Fruit fly (Drosophila melanogaster) whole organism, embryonic: ENCODE results near the gene CG33307.
A peak's percentile ranks its signal among the peaks of the same experiment; 100 is the strongest.

Experiments used
- Abd-B ChIP-seq: fragments of 200-800 bp; sonication (Bioruptor generic); optimal IDR thresholded peaks from 2 replicates; lab custom pipeline; 2018; ENCODE audit warnings: missing biosample characterization, mild to moderate bottlenecking, missing genetic modification characterization, moderate library complexity
- Aef1 ChIP-seq: fragments of 200-800 bp; sonication (Bioruptor generic); IDR thresholded peaks from 3 replicates; pipeline ENCODE4 v1.3.6; 2022; ENCODE audit warnings: missing biosample characterization, missing genetic modification characterization
- CG10654 ChIP-seq: fragments of 200-800 bp; sonication (Bioruptor generic); optimal IDR thresholded peaks from 2 replicates; lab custom pipeline; 2016; ENCODE audit warnings: missing biosample characterization, missing genetic modification characterization
- CG11398 ChIP-seq: fragments of 200-800 bp; sonication (Bioruptor generic); optimal IDR thresholded peaks from 2 replicates; lab custom pipeline; 2016; ENCODE audit warnings: missing biosample characterization, missing genetic modification characterization
- CG12071 ChIP-seq: fragments of 200-800 bp; sonication (Bioruptor generic); optimal IDR thresholded peaks from 3 replicates; lab custom pipeline; 2018; ENCODE audit warnings: missing biosample characterization, mild to moderate bottlenecking, missing genetic modification characterization
- CG12219 ChIP-seq: fragments of 200-800 bp; sonication (Bioruptor generic); optimal IDR thresholded peaks from 3 replicates; lab custom pipeline; 2018; ENCODE audit warnings: missing biosample characterization, mild to moderate bottlenecking, missing genetic modification characterization
- CG12659 ChIP-seq: fragments of 200-800 bp; sonication (Bioruptor generic); optimal IDR thresholded peaks from 3 replicates; lab custom pipeline; 2017; ENCODE audit warnings: mild to moderate bottlenecking, missing biosample characterization, missing genetic modification reagents, missing genetic modification characterization
- CG12744 ChIP-seq: fragments of 200-800 bp; sonication (Bioruptor generic); optimal IDR thresholded peaks from 2 replicates; lab custom pipeline; 2016; ENCODE audit warnings: missing biosample characterization, missing genetic modification characterization
- CG13123 ChIP-seq: fragments of 200-800 bp; sonication (Bioruptor generic); optimal IDR thresholded peaks from 2 replicates; lab custom pipeline; 2016; ENCODE audit warnings: missing biosample characterization, missing genetic modification characterization
- CG13775 ChIP-seq: fragments of 200-800 bp; sonication (Bioruptor generic); optimal IDR thresholded peaks from 3 replicates; lab custom pipeline; 2017; ENCODE audit warnings: missing biosample characterization, mild to moderate bottlenecking, missing genetic modification characterization
- CG13894 ChIP-seq: fragments of 200-800 bp; sonication (Bioruptor generic); optimal IDR thresholded peaks from 3 replicates; lab custom pipeline; 2018; ENCODE audit warnings: missing biosample characterization, mild to moderate bottlenecking, missing genetic modification characterization, moderate library complexity
- CG14710 ChIP-seq: fragments of 200-800 bp; sonication (Bioruptor generic); optimal IDR thresholded peaks from 3 replicates; lab custom pipeline; 2019; ENCODE audit warnings: missing biosample characterization, mild to moderate bottlenecking, missing genetic modification characterization, moderate library complexity
- CG15011 ChIP-seq: fragments of 200-800 bp; sonication (Bioruptor generic); optimal IDR thresholded peaks from 3 replicates; lab custom pipeline; 2018; ENCODE audit warnings: missing biosample characterization, mild to moderate bottlenecking, missing genetic modification characterization
- CG18262 ChIP-seq: fragments of 200-800 bp; optimal IDR thresholded peaks from 3 replicates; lab custom pipeline; 2019; ENCODE audit warnings: missing biosample characterization, mild to moderate bottlenecking, missing genetic modification characterization, moderate library complexity
- CG34224 ChIP-seq: fragments of 200-800 bp; sonication (Bioruptor generic); IDR thresholded peaks from 3 replicates; pipeline ENCODE4 v1.3.6; 2022; ENCODE audit warnings: missing biosample characterization, missing genetic modification characterization; ENCODE audit not compliant: partially characterized antibody
- CG4707 ChIP-seq: fragments of 200-800 bp; sonication (Bioruptor generic); optimal IDR thresholded peaks from 2 replicates; lab custom pipeline; 2018; ENCODE audit warnings: missing biosample characterization, mild to moderate bottlenecking, missing genetic modification characterization, moderate library complexity
- CG5180 ChIP-seq: fragments of 200-800 bp; sonication (Bioruptor generic); optimal IDR thresholded peaks from 3 replicates; lab custom pipeline; 2017; ENCODE audit warnings: missing biosample characterization, missing genetic modification characterization, mild to moderate bottlenecking, moderate library complexity, missing genetic modification reagents
- CG7786 ChIP-seq: fragments of 200-800 bp; sonication (Bioruptor generic); optimal IDR thresholded peaks from 2 replicates; lab custom pipeline; 2016; ENCODE audit warnings: missing biosample characterization, missing genetic modification characterization
- CG7839 ChIP-seq: fragments of 200-800 bp; sonication (Bioruptor generic); optimal IDR thresholded peaks from 3 replicates; lab custom pipeline; 2018; ENCODE audit warnings: missing biosample characterization, mild to moderate bottlenecking, missing genetic modification characterization, moderate library complexity
- CG7987 ChIP-seq: fragments of 200-800 bp; sonication (Bioruptor generic); optimal IDR thresholded peaks from 2 replicates; lab custom pipeline; 2018; ENCODE audit warnings: missing biosample characterization, mild to moderate bottlenecking, missing genetic modification characterization, moderate library complexity
- CG9817 ChIP-seq: fragments of 200-800 bp; sonication (Bioruptor generic); optimal IDR thresholded peaks from 2 replicates; lab custom pipeline; 2018; ENCODE audit warnings: missing biosample characterization, mild to moderate bottlenecking, missing genetic modification characterization, moderate library complexity
- E2f1 ChIP-seq: fragments of 200-800 bp; sonication (Bioruptor generic); IDR thresholded peaks from 2 replicates; pipeline ENCODE4 v1.3.6; 2022; ENCODE audit warnings: missing biosample characterization, missing genetic modification characterization
- Hr78 ChIP-seq, 2 experiments: fragments of 200-800 bp in 1 of 2; fragments of >200 bp in 1 of 2; sonication (Bioruptor generic) in 1 of 2; optimal IDR thresholded peaks; 2 replicates each; lab custom pipeline; 2017 to 2019; ENCODE audit warnings: missing biosample characterization in 2 of 2, missing genetic modification characterization in 2 of 2, mild to moderate bottlenecking in 1 of 2, moderate library complexity in 1 of 2
- Hsf ChIP-seq: fragments of 200-800 bp; sonication (Bioruptor generic); optimal IDR thresholded peaks from 3 replicates; lab custom pipeline; 2016; ENCODE audit warnings: missing biosample characterization, missing genetic modification characterization
- Max ChIP-seq: fragments of 200-800 bp; sonication (Bioruptor generic); optimal IDR thresholded peaks from 2 replicates; lab custom pipeline; 2016; ENCODE audit warnings: missing biosample characterization, mild to moderate bottlenecking, missing genetic modification characterization
- Meics ChIP-seq: fragments of 200-800 bp; sonication (Bioruptor generic); optimal IDR thresholded peaks from 2 replicates; lab custom pipeline; 2017; ENCODE audit warnings: missing biosample characterization, mild to moderate bottlenecking, missing genetic modification characterization
- Oaz ChIP-seq: fragments of 200-800 bp; sonication (Bioruptor generic); IDR thresholded peaks from 2 replicates; pipeline ENCODE4 v1.3.6; 2022; ENCODE audit warnings: missing biosample characterization, missing genetic modification characterization
- Ravus ChIP-seq: fragments of 200-800 bp; sonication (Bioruptor generic); IDR thresholded peaks from 2 replicates; pipeline ENCODE4 v1.3.6; 2022; ENCODE audit warnings: missing biosample characterization, missing genetic modification characterization
- Side ChIP-seq: fragments of 200-800 bp; sonication (Bioruptor generic); optimal IDR thresholded peaks from 2 replicates; lab custom pipeline; 2016; ENCODE audit warnings: missing biosample characterization, missing genetic modification characterization
- Sox100B ChIP-seq: fragments of 200-800 bp; sonication (Bioruptor generic); optimal IDR thresholded peaks from 3 replicates; lab custom pipeline; 2018; ENCODE audit warnings: missing biosample characterization, mild to moderate bottlenecking, missing genetic modification characterization
- Taf1 ChIP-seq: fragments of 200-800 bp; sonication (Bioruptor generic); IDR thresholded peaks from 2 replicates; pipeline ENCODE4 v1.3.6; 2022; ENCODE audit warnings: missing biosample characterization, missing genetic modification characterization
- br ChIP-seq: fragments of >200 bp; optimal IDR thresholded peaks from 2 replicates; lab custom pipeline; 2017
- btn ChIP-seq: fragments of 200-800 bp; sonication (Bioruptor generic); optimal IDR thresholded peaks from 2 replicates; lab custom pipeline; 2016; ENCODE audit warnings: missing biosample characterization, missing genetic modification characterization
- cato ChIP-seq: fragments of 200-800 bp; sonication (Bioruptor generic); optimal IDR thresholded peaks from 2 replicates; lab custom pipeline; 2016; ENCODE audit warnings: missing biosample characterization, missing genetic modification characterization, borderline replicate concordance
- chm ChIP-seq: fragments of 200-800 bp; sonication (Bioruptor generic); IDR thresholded peaks from 2 replicates; pipeline ENCODE4 v1.3.6; 2022; ENCODE audit warnings: missing biosample characterization, missing genetic modification characterization
- croc ChIP-seq: fragments of 200-800 bp; sonication (Bioruptor generic); conservative IDR thresholded peaks from 3 replicates; pipeline ENCODE4 v1.3.6; 2022; ENCODE audit warnings: missing biosample characterization, missing genetic modification characterization
- crol ChIP-seq: fragments of 200-800 bp; sonication (Bioruptor generic); IDR thresholded peaks from 2 replicates; pipeline ENCODE4 v1.3.6; 2022; ENCODE audit warnings: missing biosample characterization, missing genetic modification characterization
- danr ChIP-seq: fragments of 200-800 bp; sonication (Bioruptor generic); IDR thresholded peaks from 2 replicates; pipeline ENCODE4 v1.3.6; 2022; ENCODE audit warnings: missing biosample characterization, missing genetic modification characterization
- dimm ChIP-seq: fragments of 200-800 bp; sonication (Bioruptor generic); IDR thresholded peaks from 2 replicates; pipeline ENCODE4 v1.3.6; 2022; ENCODE audit warnings: missing biosample characterization, missing genetic modification characterization
- disco-r ChIP-seq: fragments of 200-800 bp; sonication (Bioruptor generic); optimal IDR thresholded peaks from 2 replicates; lab custom pipeline; 2016; ENCODE audit warnings: missing biosample characterization, missing genetic modification characterization
- ewg ChIP-seq: fragments of 200-800 bp; sonication (Bioruptor generic); optimal IDR thresholded peaks from 3 replicates; lab custom pipeline; 2017; ENCODE audit warnings: mild to moderate bottlenecking, missing biosample characterization, missing genetic modification reagents, missing genetic modification characterization
- fru ChIP-seq: fragments of >200 bp; optimal IDR thresholded peaks from 2 replicates; lab custom pipeline; 2017
- gcm ChIP-seq: fragments of 200-800 bp; sonication (Bioruptor generic); optimal IDR thresholded peaks from 2 replicates; lab custom pipeline; 2019; ENCODE audit warnings: missing biosample characterization, mild to moderate bottlenecking, missing genetic modification characterization, moderate library complexity
- kni ChIP-seq: fragments of 200-800 bp; sonication (Bioruptor generic); optimal IDR thresholded peaks from 3 replicates; lab custom pipeline; 2017; ENCODE audit warnings: mild to moderate bottlenecking, missing biosample characterization, missing genetic modification reagents, missing genetic modification characterization
- rib ChIP-seq: fragments of 200-800 bp; sonication (Bioruptor generic); IDR thresholded peaks from 2 replicates; pipeline ENCODE4 v1.3.6; 2022; ENCODE audit warnings: missing biosample characterization, missing genetic modification characterization
- sc ChIP-seq, 3 experiments: fragments of >200 bp in 2 of 3; fragments of 200-800 bp in 1 of 3; sonication (Bioruptor generic) in 1 of 3; optimal IDR thresholded peaks; 2 replicates in 2 of 3; 3 replicates in 1 of 3; lab custom pipeline; 2017; ENCODE audit warnings: mild to moderate bottlenecking in 1 of 3, missing biosample characterization in 1 of 3, missing genetic modification characterization in 1 of 3, missing genetic modification reagents in 1 of 3
- sd ChIP-seq: fragments of 200-800 bp; sonication (Bioruptor generic); optimal IDR thresholded peaks from 3 replicates; lab custom pipeline; 2018; ENCODE audit warnings: missing biosample characterization, mild to moderate bottlenecking, missing genetic modification characterization, moderate library complexity
- sr ChIP-seq: fragments of 200-800 bp; sonication (Bioruptor generic); IDR thresholded peaks from 3 replicates; pipeline ENCODE4 v1.3.6; 2022; ENCODE audit warnings: missing biosample characterization, missing genetic modification characterization
- tin ChIP-seq: fragments of 200-800 bp; sonication (Bioruptor generic); optimal IDR thresholded peaks from 3 replicates; lab custom pipeline; 2016; ENCODE audit warnings: missing biosample characterization, missing genetic modification characterization
- z ChIP-seq: fragments of 200-800 bp; sonication (Bioruptor generic); IDR thresholded peaks from 3 replicates; pipeline ENCODE4 v1.3.6; 2022; ENCODE audit warnings: missing biosample characterization, missing genetic modification characterization
- zf30C ChIP-seq: fragments of 200-800 bp; sonication (Bioruptor generic); optimal IDR thresholded peaks from 3 replicates; lab custom pipeline; 2018; ENCODE audit warnings: missing biosample characterization, mild to moderate bottlenecking, missing genetic modification characterization
- zfh2 ChIP-seq: fragments of 200-800 bp; sonication (Bioruptor generic); optimal IDR thresholded peaks from 2 replicates; lab custom pipeline; 2016; ENCODE audit warnings: missing biosample characterization, missing genetic modification characterization

The CG33307 gene

dm6 chr2L:13876698-13877097 is 35.4 kb upstream of the CG33307 start (continued):
- no peak for TF ChIP-seq CG12744 (GFP tag; lab: Kevin White, UChicago)
- TF ChIP-seq E2f1: no peak
- TF ChIP-seq chm (GFP tag; lab: Robert Waterston, UW): no peak
- no peak for TF ChIP-seq disco-r (GFP tag; lab: Kevin White, UChicago)
- TF ChIP-seq CG13775 (GFP tag; lab: Kevin White, UChicago): peak; percentile 13
- TF ChIP-seq Side (GFP tag; lab: Kevin White, UChicago): no peak
- TF ChIP-seq CG12659 (GFP tag; lab: Kevin White, UChicago): peak; percentile 16
- TF ChIP-seq CG13123 (GFP tag; lab: Kevin White, UChicago): no peak
- TF ChIP-seq CG14710 (tag; lab: Kevin White, UChicago): peak; percentile 60
- TF ChIP-seq croc: no peak; the same call in 2 of the 3 replicates
- TF ChIP-seq zf30C (GFP tag; lab: Kevin White, UChicago): peak; percentile 39
- no peak for TF ChIP-seq Meics (GFP tag; lab: Kevin White, UChicago)
- TF ChIP-seq Abd-B (GFP tag; lab: Kevin White, UChicago): peak; percentile 3
- no peak for TF ChIP-seq sc (optimal IDR thresholded peaks at IDR 0.05; lab: Kevin White, UChicago)
- TF ChIP-seq sc (GFP tag; optimal IDR thresholded peaks at IDR 0.05; lab: Kevin White, UChicago): peak; percentile 35
- no peak for TF ChIP-seq CG7987
- no peak for TF ChIP-seq kni (GFP tag; lab: Kevin White, UChicago)
- peak; percentile 10 for TF ChIP-seq ewg (GFP tag; lab: Kevin White, UChicago)
- no peak for TF ChIP-seq CG5180
- TF ChIP-seq crol: no peak
- no peak for TF ChIP-seq tin
- no peak for TF ChIP-seq cato (GFP tag; lab: Kevin White, UChicago)
- peak; percentile 11 for TF ChIP-seq CG12219
- no peak for TF ChIP-seq CG4707
- no peak for TF ChIP-seq btn (GFP tag; lab: Kevin White, UChicago)
- no peak for TF ChIP-seq sr (GFP tag; lab: Robert Waterston, UW)
- TF ChIP-seq danr (GFP tag; lab: Robert Waterston, UW): no peak
- no peak for TF ChIP-seq Max (GFP tag; lab: Kevin White, UChicago)
- TF ChIP-seq CG13894 (tag; lab: Kevin White, UChicago): no peak
- peak; percentile 25 for TF ChIP-seq gcm (GFP tag; lab: Kevin White, UChicago)
- no peak for TF ChIP-seq CG34224
- TF ChIP-seq CG10654 (GFP tag; lab: Kevin White, UChicago): no peak
- no peak for TF ChIP-seq zfh2
- no peak for TF ChIP-seq Sox100B (GFP tag; lab: Kevin White, UChicago)
- no peak for TF ChIP-seq fru
- no peak for TF ChIP-seq CG7786 (GFP tag; lab: Kevin White, UChicago)
- no peak for TF ChIP-seq Taf1 (GFP tag; lab: Robert Waterston, UW)
- no peak for TF ChIP-seq Hsf
- no peak for TF ChIP-seq CG15011 (GFP tag; lab: Kevin White, UChicago)
- no peak for TF ChIP-seq CG9817 (tag; lab: Kevin White, UChicago)
- TF ChIP-seq dimm: no peak
- no peak for TF ChIP-seq z
- no peak for TF ChIP-seq Hr78 (GFP tag; optimal IDR thresholded peaks at IDR 0.05; lab: Kevin White, UChicago)
- no peak for TF ChIP-seq Ravus (GFP tag; lab: Robert Waterston, UW)
- TF ChIP-seq Oaz: no peak
- no peak for TF ChIP-seq sd (tag; lab: Kevin White, UChicago)
- TF ChIP-seq CG18262 (tag; lab: Kevin White, UChicago): peak; percentile 80
- no peak for TF ChIP-seq Aef1 (GFP tag; lab: Robert Waterston, UW)
- TF ChIP-seq CG12071: no peak
- no peak for TF ChIP-seq br (lab: Kevin White, UChicago)
- no peak for TF ChIP-seq CG11398 (GFP tag; lab: Kevin White, UChicago)
- no peak for TF ChIP-seq rib (GFP tag; lab: Robert Waterston, UW)
- peak; percentile 61 for TF ChIP-seq CG7839 (tag; lab: Kevin White, UChicago)
